Fruit fly (Drosophila melanogaster) whole organism, embryonic: ENCODE results near the gene alphaTub84B.

Experiments
- Abd-B ChIP-seq: fragments of 200-800 bp; sonication (Bioruptor generic); optimal IDR thresholded peaks from 2 replicates; lab custom pipeline; 2018; ENCODE audit warnings: missing biosample characterization, mild to moderate bottlenecking, missing genetic modification characterization, moderate library complexity
- Bgb ChIP-seq: fragments of 200-800 bp; sonication (Bioruptor generic); IDR thresholded peaks from 2 replicates; pipeline ENCODE4 v1.3.6; 2022; ENCODE audit warnings: missing biosample characterization, missing genetic modification characterization; ENCODE audit not compliant: partially characterized antibody
- CG10959 ChIP-seq: fragments of 200-800 bp; sonication (Bioruptor generic); IDR thresholded peaks from 2 replicates; pipeline ENCODE4 v1.3.6; 2022; ENCODE audit warnings: missing biosample characterization, missing genetic modification characterization
- CG11723 ChIP-seq: fragments of 200-800 bp; sonication (Bioruptor generic); optimal IDR thresholded peaks from 2 replicates; lab custom pipeline; 2017; ENCODE audit warnings: missing biosample characterization, mild to moderate bottlenecking, missing genetic modification characterization
- CG13287 ChIP-seq: fragments of 200-800 bp; sonication (Bioruptor generic); IDR thresholded peaks from 2 replicates; pipeline ENCODE4 v1.3.6; 2022; ENCODE audit warnings: missing biosample characterization, missing genetic modification characterization; ENCODE audit not compliant: partially characterized antibody
- CG13296 ChIP-seq: fragments of 200-800 bp; sonication (Bioruptor generic); optimal IDR thresholded peaks from 3 replicates; lab custom pipeline; 2018; ENCODE audit warnings: missing biosample characterization, mild to moderate bottlenecking, missing genetic modification characterization
- CG13624 ChIP-seq: fragments of 200-800 bp; sonication (Bioruptor generic); optimal IDR thresholded peaks from 2 replicates; lab custom pipeline; 2016; ENCODE audit warnings: missing biosample characterization, missing genetic modification characterization
- CG1602 ChIP-seq: fragments of 200-800 bp; sonication (Bioruptor generic); optimal IDR thresholded peaks from 3 replicates; lab custom pipeline; 2016; ENCODE audit warnings: missing biosample characterization, missing genetic modification characterization
- CG17385 ChIP-seq: fragments of 200-800 bp; sonication (Bioruptor generic); optimal IDR thresholded peaks from 3 replicates; lab custom pipeline; 2018; ENCODE audit warnings: missing biosample characterization, mild to moderate bottlenecking, missing genetic modification characterization
- CG30431 ChIP-seq: fragments of 200-800 bp; sonication (Bioruptor generic); optimal IDR thresholded peaks from 2 replicates; lab custom pipeline; 2017; ENCODE audit warnings: missing biosample characterization, missing genetic modification characterization
- CG42726 ChIP-seq: fragments of 200-800 bp; sonication (Bioruptor generic); IDR thresholded peaks from 2 replicates; pipeline ENCODE4 v1.3.6; 2022; ENCODE audit warnings: missing biosample characterization, missing genetic modification characterization; ENCODE audit not compliant: partially characterized antibody
- CG4617 ChIP-seq: fragments of 200-800 bp; sonication (Bioruptor generic); optimal IDR thresholded peaks from 3 replicates; lab custom pipeline; 2016; ENCODE audit warnings: missing biosample characterization, missing genetic modification characterization, borderline replicate concordance
- CG6272 ChIP-seq: fragments of 200-800 bp; sonication (Bioruptor generic); IDR thresholded peaks from 2 replicates; pipeline ENCODE4 v1.3.6; 2022; ENCODE audit warnings: missing biosample characterization, missing genetic modification characterization
- CG6791 ChIP-seq: fragments of 200-800 bp; sonication (Bioruptor generic); IDR thresholded peaks from 3 replicates; pipeline ENCODE4 v1.3.6; 2022; ENCODE audit warnings: missing biosample characterization, missing genetic modification characterization; ENCODE audit not compliant: partially characterized antibody
- CG7928 ChIP-seq: fragments of 200-800 bp; sonication (Bioruptor generic); optimal IDR thresholded peaks from 2 replicates; lab custom pipeline; 2017; ENCODE audit warnings: missing biosample characterization, mild to moderate bottlenecking, missing genetic modification characterization
- CG8281 ChIP-seq: fragments of 200-800 bp; sonication (Bioruptor generic); optimal IDR thresholded peaks from 2 replicates; lab custom pipeline; 2018; ENCODE audit warnings: missing biosample characterization, mild to moderate bottlenecking, missing genetic modification characterization, moderate library complexity
- CG8290 ChIP-seq, 3 experiments: fragments of 200-800 bp; sonication (Bioruptor generic); optimal IDR thresholded peaks; 2 replicates each; lab custom pipeline; 2016 to 2019; ENCODE audit warnings: missing biosample characterization in 3 of 3, missing genetic modification characterization in 3 of 3, mild to moderate bottlenecking in 2 of 3, moderate library complexity in 1 of 3
- CG8388 ChIP-seq: fragments of 200-800 bp; sonication (Bioruptor generic); optimal IDR thresholded peaks from 2 replicates; lab custom pipeline; 2019; ENCODE audit warnings: missing biosample characterization, mild to moderate bottlenecking, missing genetic modification characterization, moderate library complexity
- CG9797 ChIP-seq: fragments of 200-800 bp; sonication (Bioruptor generic); optimal IDR thresholded peaks from 3 replicates; lab custom pipeline; 2018; ENCODE audit warnings: missing biosample characterization, mild to moderate bottlenecking, missing genetic modification characterization
- CHES-1-like ChIP-seq: fragments of 200-800 bp; sonication (Bioruptor generic); optimal IDR thresholded peaks from 2 replicates; lab custom pipeline; 2016; ENCODE audit warnings: missing biosample characterization, missing genetic modification characterization
- CTCF ChIP-seq: fragments of 200-800 bp; sonication (Bioruptor generic); optimal IDR thresholded peaks from 2 replicates; lab custom pipeline; 2017; ENCODE audit warnings: missing biosample characterization, mild to moderate bottlenecking, missing genetic modification characterization, moderate library complexity
- Dad ChIP-seq: fragments of 200-800 bp; sonication (Bioruptor generic); optimal IDR thresholded peaks from 3 replicates; lab custom pipeline; 2016; ENCODE audit warnings: missing biosample characterization, missing genetic modification characterization
- E2f2 ChIP-seq: fragments of 200-800 bp; sonication (Bioruptor generic); IDR thresholded peaks from 2 replicates; pipeline ENCODE4 v1.3.6; 2022; ENCODE audit warnings: missing biosample characterization, missing genetic modification characterization
- Ets97D ChIP-seq: fragments of 200-800 bp; sonication (Bioruptor generic); optimal IDR thresholded peaks from 3 replicates; lab custom pipeline; 2016; ENCODE audit warnings: missing biosample characterization, missing genetic modification characterization
- HHEX ChIP-seq: fragments of 200-800 bp; sonication (Bioruptor generic); optimal IDR thresholded peaks from 3 replicates; lab custom pipeline; 2017; ENCODE audit warnings: missing biosample characterization, mild to moderate bottlenecking, missing genetic modification characterization, missing genetic modification reagents
- HLH4C ChIP-seq: fragments of 200-800 bp; sonication (Bioruptor generic); IDR thresholded peaks from 3 replicates; pipeline ENCODE4 v1.3.6; 2022; ENCODE audit warnings: missing biosample characterization, missing genetic modification characterization; ENCODE audit not compliant: partially characterized antibody
- Hand ChIP-seq: fragments of 200-800 bp; sonication (Bioruptor generic); optimal IDR thresholded peaks from 2 replicates; lab custom pipeline; 2017; ENCODE audit warnings: mild to moderate bottlenecking, missing biosample characterization, missing genetic modification reagents, missing genetic modification characterization
- Lim3 ChIP-seq: fragments of 200-800 bp; sonication (Bioruptor generic); IDR thresholded peaks from 2 replicates; pipeline ENCODE4 v1.3.6; 2022; ENCODE audit warnings: missing biosample characterization, missing genetic modification characterization
- MESR4 ChIP-seq: fragments of 200-800 bp; sonication (Bioruptor generic); optimal IDR thresholded peaks from 2 replicates; lab custom pipeline; 2018; ENCODE audit warnings: missing biosample characterization, mild to moderate bottlenecking, missing genetic modification characterization, moderate library complexity
- Med ChIP-seq: fragments of 200-800 bp; sonication (Bioruptor generic); peaks from one replicate; lab custom pipeline; 2016; ENCODE audit warnings: missing biosample characterization, missing genetic modification characterization, mild to moderate bottlenecking, inconsistent platforms, moderate library complexity
- Myb ChIP-seq: fragments of 200-800 bp; sonication (Bioruptor generic); optimal IDR thresholded peaks from 2 replicates; lab custom pipeline; 2016; ENCODE audit warnings: missing biosample characterization, missing genetic modification characterization
- NK7.1 ChIP-seq: fragments of 200-800 bp; sonication (Bioruptor generic); optimal IDR thresholded peaks from 3 replicates; lab custom pipeline; 2016; ENCODE audit warnings: missing biosample characterization, missing genetic modification characterization
- Pdp1 ChIP-seq, 2 experiments: fragments of 200-800 bp; sonication (Bioruptor generic); optimal IDR thresholded peaks; 3 replicates each; lab custom pipeline; 2016; ENCODE audit warnings: missing biosample characterization in 2 of 2, missing genetic modification characterization in 2 of 2, mild to moderate bottlenecking in 1 of 2, moderate library complexity in 1 of 2
- bbx ChIP-seq: fragments of 200-800 bp; sonication (Bioruptor generic); IDR thresholded peaks from 2 replicates; pipeline ENCODE4 v1.3.6; 2022; ENCODE audit warnings: missing biosample characterization, missing genetic modification characterization; ENCODE audit not compliant: partially characterized antibody
- bigmax ChIP-seq: fragments of 200-800 bp; sonication (Bioruptor generic); optimal IDR thresholded peaks from 2 replicates; lab custom pipeline; 2018; ENCODE audit warnings: missing biosample characterization, mild to moderate bottlenecking, missing genetic modification characterization
- dmrt99B ChIP-seq: fragments of 200-800 bp; sonication (Bioruptor generic); optimal IDR thresholded peaks from 2 replicates; lab custom pipeline; 2018; ENCODE audit warnings: missing biosample characterization, mild to moderate bottlenecking, missing genetic modification characterization, moderate library complexity
- fu2 ChIP-seq: fragments of 200-800 bp; sonication (Bioruptor generic); optimal IDR thresholded peaks from 2 replicates; lab custom pipeline; 2016; ENCODE audit warnings: missing biosample characterization, missing genetic modification characterization
- her ChIP-seq: fragments of 200-800 bp; sonication (Bioruptor generic); optimal IDR thresholded peaks from 2 replicates; lab custom pipeline; 2016; ENCODE audit warnings: missing biosample characterization, missing genetic modification characterization
- kay ChIP-seq: fragments of 200-800 bp; sonication (Bioruptor generic); optimal IDR thresholded peaks from 2 replicates; lab custom pipeline; 2016; ENCODE audit warnings: missing biosample characterization, missing genetic modification characterization
- kni ChIP-seq: fragments of 200-800 bp; sonication (Bioruptor generic); optimal IDR thresholded peaks from 3 replicates; lab custom pipeline; 2017; ENCODE audit warnings: mild to moderate bottlenecking, missing biosample characterization, missing genetic modification reagents, missing genetic modification characterization
- mam ChIP-seq: fragments of 200-800 bp; sonication (Bioruptor generic); optimal IDR thresholded peaks from 3 replicates; lab custom pipeline; 2016; ENCODE audit warnings: missing biosample characterization, missing genetic modification characterization
- scrt ChIP-seq: fragments of 200-800 bp; sonication (Bioruptor generic); optimal IDR thresholded peaks from 2 replicates; lab custom pipeline; 2018; ENCODE audit warnings: missing biosample characterization, mild to moderate bottlenecking, missing genetic modification characterization, moderate library complexity
- slbo ChIP-seq: fragments of 200-800 bp; sonication (Bioruptor generic); IDR thresholded peaks from 2 replicates; pipeline ENCODE4 v1.3.6; 2022; ENCODE audit warnings: missing biosample characterization, missing genetic modification characterization
- twi ChIP-seq: fragments of 200-800 bp; optimal IDR thresholded peaks from 2 replicates; lab custom pipeline; 2019; ENCODE audit warnings: missing biosample characterization, mild to moderate bottlenecking, missing genetic modification characterization, moderate library complexity
- vnd ChIP-seq: fragments of 200-800 bp; sonication (Bioruptor generic); IDR thresholded peaks from 3 replicates; pipeline ENCODE4 v1.3.6; 2022; ENCODE audit warnings: missing biosample characterization, missing genetic modification characterization; ENCODE audit not compliant: partially characterized antibody
- yki ChIP-seq: fragments of >200 bp; optimal IDR thresholded peaks from 3 replicates; lab custom pipeline; 2018
- zen ChIP-seq: fragments of 200-800 bp; sonication (Bioruptor generic); optimal IDR thresholded peaks from 3 replicates; lab custom pipeline; 2018; ENCODE audit warnings: missing biosample characterization, mild to moderate bottlenecking, missing genetic modification characterization, moderate library complexity
- zf30C ChIP-seq: fragments of 200-800 bp; sonication (Bioruptor generic); optimal IDR thresholded peaks from 3 replicates; lab custom pipeline; 2018; ENCODE audit warnings: missing biosample characterization, mild to moderate bottlenecking, missing genetic modification characterization
- zfh1 ChIP-seq: fragments of 200-800 bp; sonication (Bioruptor generic); IDR thresholded peaks from 3 replicates; pipeline ENCODE4 v1.3.6; 2022; ENCODE audit warnings: missing biosample characterization, missing genetic modification characterization
- zfh2 ChIP-seq: fragments of 200-800 bp; sonication (Bioruptor generic); optimal IDR thresholded peaks from 2 replicates; lab custom pipeline; 2016; ENCODE audit warnings: missing biosample characterization, missing genetic modification characterization

Gene alphaTub84B

DNA sequence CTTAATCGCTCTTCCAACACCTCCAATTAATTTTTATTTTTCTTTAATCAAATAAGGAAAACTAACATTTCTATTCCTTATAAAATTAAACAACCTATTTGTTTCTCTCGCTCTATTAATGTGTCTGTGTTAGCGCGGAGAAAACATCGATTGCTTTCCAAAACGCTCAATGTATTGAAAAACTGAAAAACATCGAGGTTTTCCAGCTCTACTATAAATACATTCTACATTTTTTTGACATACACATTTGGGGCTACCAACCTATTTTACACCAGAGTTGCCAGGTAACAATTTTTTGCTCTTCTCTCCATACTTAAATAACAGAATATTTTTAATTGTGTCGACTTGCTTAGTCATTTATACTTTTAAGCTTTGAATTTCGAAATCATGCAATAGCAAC is 5.5 kb downstream of the alphaTub84B start (continued):
- peak; percentile 42; the same call in 1 of the 2 replicates for TF ChIP-seq CG6272 (GFP tag; lab: Robert Waterston, UW)
- peak; percentile 73 for TF ChIP-seq Ets97D (GFP tag; lab: Kevin White, UChicago)
- TF ChIP-seq Med (GFP tag; lab: Kevin White, UChicago), result peak; percentile 83
- peak; percentile 43 for TF ChIP-seq MESR4 (GFP tag; lab: Kevin White, UChicago)
- TF ChIP-seq zfh2 (GFP tag; lab: Kevin White, UChicago), result peak; percentile 27
- no peak for TF ChIP-seq scrt (GFP tag; lab: Kevin White, UChicago)
- TF ChIP-seq CHES-1-like (GFP tag; lab: Kevin White, UChicago), result peak; percentile 43
- TF ChIP-seq Myb, result peak; percentile 61
- TF ChIP-seq CG8388 (GFP tag; lab: Kevin White, UChicago), result peak; percentile 25
- no peak for TF ChIP-seq dmrt99B (tag; lab: Kevin White, UChicago)
- no peak for TF ChIP-seq NK7.1 (GFP tag; lab: Kevin White, UChicago)
- no peak for TF ChIP-seq Lim3 (GFP tag; lab: Robert Waterston, UW)
- peak; percentile 1 for TF ChIP-seq her (GFP tag; lab: Kevin White, UChicago)
- TF ChIP-seq CTCF, result peak; percentile 75
- TF ChIP-seq CG6791 (GFP tag; lab: Robert Waterston, UW), result peak; percentile 87
- TF ChIP-seq CG13296 (GFP tag; lab: Kevin White, UChicago), result peak; percentile 21
- TF ChIP-seq CG13287 (GFP tag; lab: Robert Waterston, UW), result peak; percentile 80
- peak; percentile 8 for TF ChIP-seq bigmax
- TF ChIP-seq HHEX (GFP tag; lab: Kevin White, UChicago), result no peak
- peak; percentile 53 for TF ChIP-seq E2f2 (GFP tag; lab: Robert Waterston, UW)
- TF ChIP-seq Hand (GFP tag; lab: Kevin White, UChicago), result no peak
- TF ChIP-seq CG30431 (GFP tag; lab: Kevin White, UChicago), result no peak
- peak; percentile 44 for TF ChIP-seq zf30C (GFP tag; lab: Kevin White, UChicago)
- TF ChIP-seq CG7928, result no peak
- TF ChIP-seq twi (tag; lab: Kevin White, UChicago), result peak; percentile 2
- TF ChIP-seq CG13624 (GFP tag; lab: Kevin White, UChicago), result peak; percentile 54
- TF ChIP-seq kni (GFP tag; lab: Kevin White, UChicago), result no peak
- TF ChIP-seq zfh1 (GFP tag; lab: Robert Waterston, UW), result 0 out of 3 replicates have a peak, but pooled peaks have one; percentile 5
- no peak for TF ChIP-seq CG11723 (GFP tag; lab: Kevin White, UChicago)
- no peak for TF ChIP-seq fu2 (GFP tag; lab: Kevin White, UChicago)
- TF ChIP-seq Dad (GFP tag; lab: Kevin White, UChicago), result peak; percentile 7
- TF ChIP-seq CG10959, result no peak
- TF ChIP-seq CG9797 (GFP tag; lab: Kevin White, UChicago), result peak; percentile 13
- TF ChIP-seq CG8290 (GFP tag; optimal IDR thresholded peaks at IDR 0.05; lab: Kevin White, UChicago), result peak; percentile 71
- no peak for TF ChIP-seq CG8290 (tag; optimal IDR thresholded peaks at IDR 0.05; lab: Kevin White, UChicago)
- TF ChIP-seq CG1602 (GFP tag; lab: Kevin White, UChicago), result peak; percentile 16
- peak; percentile 59 for TF ChIP-seq vnd (GFP tag; lab: Robert Waterston, UW)
- peak; percentile 47 for TF ChIP-seq mam
- TF ChIP-seq Bgb (GFP tag; lab: Robert Waterston, UW), result peak; percentile 84
- TF ChIP-seq CG42726 (GFP tag; lab: Robert Waterston, UW), result peak; percentile 59; the same call in 1 of the 2 replicates
- TF ChIP-seq CG4617, result peak; percentile 24
- TF ChIP-seq CG8281 (tag; lab: Kevin White, UChicago), result peak; percentile 96
- TF ChIP-seq HLH4C (GFP tag; lab: Robert Waterston, UW), result peak; percentile 56; the same call in 2 of the 3 replicates
- TF ChIP-seq Pdp1 (GFP tag; optimal IDR thresholded peaks at IDR 0.05; lab: Kevin White, UChicago), result peak; percentile 5 to 66
- peak; percentile 18 for TF ChIP-seq Abd-B (GFP tag; lab: Kevin White, UChicago)
- peak; percentile 34 for TF ChIP-seq kay (GFP tag; lab: Kevin White, UChicago)
- TF ChIP-seq yki, result no peak
- no peak for TF ChIP-seq CG17385
- peak; percentile 80 for TF ChIP-seq bbx
- peak; percentile 60 for TF ChIP-seq slbo (GFP tag; lab: Robert Waterston, UW)
- peak; percentile 7 for TF ChIP-seq zen (tag; lab: Kevin White, UChicago)
